Worm (Caenorhabditis elegans): Measurements from ENCODE around the gene C40A11.3.

ce11 chrII:2150485-2150985 is 9.6 kb downstream of the C40A11.3 start, which contains the start of the genes C40A11.7 and C40A11.8:
- TF ChIP-seq ztf-16 (tag; optimal IDR thresholded peaks at IDR 0.05): no peak
- no peak for TF ChIP-seq sox-4 (tag; optimal IDR thresholded peaks at IDR 0.05)
- no peak for TF ChIP-seq nhr-11 (tag; optimal IDR thresholded peaks at IDR 0.05)
- no peak for TF ChIP-seq ceh-30 (tag; optimal IDR thresholded peaks at IDR 0.05)
- no peak for TF ChIP-seq hlh-15 (tag; optimal IDR thresholded peaks at IDR 0.05)
- no peak for TF ChIP-seq syd-9 (tag; optimal IDR thresholded peaks at IDR 0.05)
- TF ChIP-seq ama-1 (optimal IDR thresholded peaks at IDR 0.05): no peak
- no peak for TF ChIP-seq pha-4 (tag; optimal IDR thresholded peaks at IDR 0.05)
- no peak for TF ChIP-seq unc-86 (tag; optimal IDR thresholded peaks at IDR 0.05)
- TF ChIP-seq gmeb-2 (tag; optimal IDR thresholded peaks at IDR 0.05): no peak
- no peak for TF ChIP-seq unc-3 (GFP tag; conservative IDR thresholded peaks at IDR 0.05)
- TF ChIP-seq unc-3 (tag; optimal IDR thresholded peaks at IDR 0.05): no peak
- TF ChIP-seq unc-55 (GFP tag; optimal IDR thresholded peaks at IDR 0.05): no peak
